Fruit fly (Drosophila melanogaster): ENCODE measurements around the gene Sec61alpha.

DNA sequence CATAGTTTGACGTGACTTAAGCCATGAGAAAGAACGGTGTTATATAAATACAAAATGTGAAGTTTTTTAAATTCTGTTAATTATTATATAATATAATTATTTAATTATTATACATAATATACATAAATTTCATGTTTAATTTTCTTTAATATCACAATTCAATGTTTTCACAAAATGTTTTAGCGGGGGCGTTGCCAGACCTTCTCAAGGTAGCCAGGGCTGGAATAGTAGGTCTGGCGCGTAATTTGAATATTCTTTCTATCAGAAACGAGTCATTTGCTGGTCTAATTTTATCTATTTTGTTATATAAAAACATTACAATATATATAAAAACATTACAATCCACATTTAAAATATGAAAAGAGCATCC is 32.1 kb downstream of the Sec61alpha start, which contains the start of gene Acox3:
- no peak for TF ChIP-seq CG6808 (GFP tag; optimal IDR thresholded peaks at IDR 0.05)
- no peak for TF ChIP-seq dac (GFP tag; optimal IDR thresholded peaks at IDR 0.05)
- TF ChIP-seq Hr38 (GFP tag; optimal IDR thresholded peaks at IDR 0.05) = no peak
- TF ChIP-seq CG34406 (GFP tag; optimal IDR thresholded peaks at IDR 0.05) = no peak
- TF ChIP-seq esn (GFP tag; optimal IDR thresholded peaks at IDR 0.05) = no peak
- no peak for TF ChIP-seq CG6854 (GFP tag; optimal IDR thresholded peaks at IDR 0.05)
- no peak for TF ChIP-seq CG6163 (GFP tag; IDR thresholded peaks at IDR 0.05)
- TF ChIP-seq spab (GFP tag; optimal IDR thresholded peaks at IDR 0.05) = no peak
